Fruit fly (Drosophila melanogaster): ENCODE measurements around the gene CG43317.

CG43317 gene

DNA sequence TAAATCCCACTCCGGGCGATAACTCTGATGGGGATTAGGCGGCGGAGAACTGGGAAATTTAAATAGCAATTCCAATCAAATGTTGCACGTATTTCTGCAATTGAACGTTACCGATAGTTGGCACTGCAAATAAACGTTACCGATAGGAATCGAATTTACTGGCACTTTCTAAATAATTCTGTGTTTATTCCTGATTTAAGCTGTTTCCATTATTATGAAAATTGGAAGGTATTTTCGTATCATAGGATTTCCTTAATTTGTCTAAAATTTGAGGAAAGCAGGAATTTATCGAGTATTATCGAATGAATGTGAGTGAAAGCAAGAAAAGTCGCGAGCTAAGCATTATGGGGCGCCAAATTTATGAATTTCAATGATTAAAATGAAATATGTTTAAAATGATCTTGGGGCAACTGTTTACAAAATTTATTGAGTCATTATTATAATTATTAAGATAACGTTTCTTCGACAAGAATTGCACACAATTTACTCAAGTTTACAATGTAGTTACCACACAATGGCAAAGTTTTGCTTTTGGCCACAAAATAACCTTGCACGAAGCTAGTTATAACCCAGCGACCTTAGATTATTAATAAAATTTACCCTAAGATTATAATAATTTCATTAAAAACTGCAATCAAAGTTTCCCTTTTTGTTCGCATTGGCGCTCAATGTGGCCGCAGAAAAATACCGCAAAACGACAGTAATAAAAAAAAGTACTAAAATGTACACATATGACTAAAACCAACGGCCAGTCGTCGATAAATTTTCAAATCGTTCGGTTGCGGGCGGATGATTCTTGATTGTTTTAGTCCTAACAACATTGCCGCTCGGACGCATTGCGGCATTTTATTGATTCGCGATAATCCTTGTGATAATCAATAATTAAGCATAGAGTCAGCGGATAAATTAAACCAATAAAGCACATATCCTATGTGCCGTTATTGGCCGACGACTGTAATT, 30.4 kb downstream of the CG43317 start, which contains the start of gene alpha-Man-IIb (continued):
- peak; percentile 19 for TF ChIP-seq esn (GFP tag; optimal IDR thresholded peaks at IDR 0.05)
- TF ChIP-seq CG16779 (tag; optimal IDR thresholded peaks at IDR 0.05): no peak
- TF ChIP-seq CG3919 (GFP tag; optimal IDR thresholded peaks at IDR 0.05): peak; percentile 7
- TF ChIP-seq achi (GFP tag; optimal IDR thresholded peaks at IDR 0.05): no peak
- no peak for TF ChIP-seq acj6 (GFP tag; optimal IDR thresholded peaks at IDR 0.05)
- TF ChIP-seq CG31627 (GFP tag; optimal IDR thresholded peaks at IDR 0.05): peak; percentile 22
- no peak for TF ChIP-seq Smox (GFP tag; optimal IDR thresholded peaks at IDR 0.05)
- no peak for TF ChIP-seq Lpt (GFP tag; optimal IDR thresholded peaks at IDR 0.05)
- no peak for TF ChIP-seq CG11762 (GFP tag; optimal IDR thresholded peaks at IDR 0.05; ENCODE audit: insufficient read depth)
- TF ChIP-seq svp (GFP tag): peak; percentile 70
- no peak for TF ChIP-seq net (GFP tag; optimal IDR thresholded peaks at IDR 0.05)
- peak in 1 of 2 experiments; percentile 23 for TF ChIP-seq ss (GFP tag; optimal IDR thresholded peaks at IDR 0.05)
- TF ChIP-seq CG1621 (tag; optimal IDR thresholded peaks at IDR 0.05): peak; percentile 26
- TF ChIP-seq Sox15 (GFP tag; optimal IDR thresholded peaks at IDR 0.05): no peak
- TF ChIP-seq CG10669 (GFP tag; optimal IDR thresholded peaks at IDR 0.05): no peak
- TF ChIP-seq CG8119 (GFP tag; IDR thresholded peaks at IDR 0.05): no peak
- TF ChIP-seq eg (GFP tag; IDR thresholded peaks at IDR 0.05): no peak
- peak; percentile 13 for TF ChIP-seq Eip75B (GFP tag; optimal IDR thresholded peaks at IDR 0.05)
- TF ChIP-seq salr (GFP tag; optimal IDR thresholded peaks at IDR 0.05): no peak
- peak; percentile 34 for TF ChIP-seq Sox14 (GFP tag; optimal IDR thresholded peaks at IDR 0.05)
- no peak for TF ChIP-seq Met (GFP tag; optimal IDR thresholded peaks at IDR 0.05)
- peak; percentile 69 for TF ChIP-seq dsx (GFP tag; optimal IDR thresholded peaks at IDR 0.05; ENCODE audit: poor library complexity, severe bottlenecking)
- TF ChIP-seq CG6808 (GFP tag; optimal IDR thresholded peaks at IDR 0.05): no peak
- TF ChIP-seq CG8632 (GFP tag; optimal IDR thresholded peaks at IDR 0.05): no peak
- no peak for TF ChIP-seq CG10631 (GFP tag; optimal IDR thresholded peaks at IDR 0.05)
- no peak for TF ChIP-seq spab (GFP tag; optimal IDR thresholded peaks at IDR 0.05)
- peak; percentile 30; the same call in 1 of the 3 replicates for TF ChIP-seq CG6163 (GFP tag; IDR thresholded peaks at IDR 0.05)
- TF ChIP-seq Sox102F (GFP tag; optimal IDR thresholded peaks at IDR 0.05): no peak

DNA sequence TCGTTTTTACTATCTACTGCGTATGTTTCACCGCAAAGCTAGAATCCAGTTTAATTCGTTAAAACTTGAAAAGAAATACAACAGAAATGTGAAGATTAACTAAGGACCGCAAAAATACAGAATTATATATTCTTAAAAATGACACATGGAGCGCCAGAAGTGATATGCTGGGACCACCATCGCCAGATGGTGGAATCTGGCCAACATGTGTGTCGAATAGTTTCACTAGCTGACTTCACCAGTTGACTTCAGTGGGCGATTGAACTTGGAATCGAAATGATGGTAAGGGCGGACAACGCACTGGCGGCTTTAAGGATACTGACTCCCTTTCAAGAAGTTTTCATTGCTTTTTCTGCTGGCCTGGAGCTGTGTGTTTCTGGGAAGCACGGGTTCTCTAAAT, 32.2 kb downstream of the CG43317 start, which contains the start of gene CG9593:
CG9593 (plus strand) TSS at position 270 of the 400 bp plus-strand sequence.
- TF ChIP-seq CG32006 (GFP tag; optimal IDR thresholded peaks at IDR 0.05): no peak
- peak; percentile 10 for TF ChIP-seq Eip78C (GFP tag)

DNA sequence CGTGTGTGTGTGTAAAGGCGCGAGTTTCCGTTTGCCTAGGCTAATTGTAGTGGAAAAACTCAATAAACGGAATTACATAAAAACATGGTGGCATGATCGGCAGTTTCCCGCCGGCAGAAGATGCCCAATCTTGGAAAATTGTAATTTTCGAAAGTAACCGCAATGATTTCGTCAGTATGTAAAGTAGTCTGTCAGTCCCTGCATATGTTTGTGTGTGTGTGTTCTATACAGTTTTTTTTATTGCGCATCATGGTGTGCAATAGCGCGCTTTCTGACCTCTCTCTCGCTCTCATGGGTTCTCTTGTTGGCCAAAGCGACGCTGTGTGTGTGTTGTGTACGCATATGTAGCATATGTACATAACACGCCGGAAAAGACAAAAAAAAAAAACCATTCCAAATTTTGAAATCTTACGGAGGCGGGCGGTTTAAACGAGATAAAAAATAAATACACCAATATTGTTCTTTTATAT, 39.9 kb downstream of the CG43317 start:
- TF ChIP-seq Eip78C (GFP tag) (peak; percentile 73), Hr38 (GFP tag; optimal IDR thresholded peaks at IDR 0.05) (no peak), CG11762 (GFP tag; optimal IDR thresholded peaks at IDR 0.05; ENCODE audit: insufficient read depth) (no peak), ss (GFP tag; optimal IDR thresholded peaks at IDR 0.05) (peak in 1 of 2 experiments; percentile 68), Ets21C (GFP tag; optimal IDR thresholded peaks at IDR 0.05) (no peak), spab (GFP tag; optimal IDR thresholded peaks at IDR 0.05) (no peak), acj6 (GFP tag; optimal IDR thresholded peaks at IDR 0.05) (peak; percentile 9), Blimp-1 (GFP tag; optimal IDR thresholded peaks at IDR 0.05) (no peak), CG11902 (GFP tag; optimal IDR thresholded peaks at IDR 0.05) (no peak), Smox (GFP tag; optimal IDR thresholded peaks at IDR 0.05) (no peak), CG8632 (GFP tag; optimal IDR thresholded peaks at IDR 0.05) (no peak), OdsH (GFP tag; optimal IDR thresholded peaks at IDR 0.05) (no peak), dac (GFP tag; optimal IDR thresholded peaks at IDR 0.05) (no peak), CG6163 (GFP tag; IDR thresholded peaks at IDR 0.05) (peak; percentile 51; the same call in 1 of the 3 replicates), Gug (GFP tag; IDR thresholded peaks at IDR 0.05) (no peak), Sox14 (GFP tag; optimal IDR thresholded peaks at IDR 0.05) (peak; percentile 40), achi (GFP tag; optimal IDR thresholded peaks at IDR 0.05) (peak; percentile 35), cyc (GFP tag; optimal IDR thresholded peaks at IDR 0.05) (no peak), Eip75B (GFP tag; optimal IDR thresholded peaks at IDR 0.05) (no peak), CG6808 (GFP tag; optimal IDR thresholded peaks at IDR 0.05) (peak; percentile 33), CG8319 (GFP tag; optimal IDR thresholded peaks at IDR 0.05) (no peak), Hr4 (GFP tag; optimal IDR thresholded peaks at IDR 0.05) (no peak), CG9139 (GFP tag; optimal IDR thresholded peaks at IDR 0.05) (no peak), CG10631 (GFP tag; optimal IDR thresholded peaks at IDR 0.05) (no peak), fkh (GFP tag; optimal IDR thresholded peaks at IDR 0.05) (peak; percentile 95), CG6276 (GFP tag; optimal IDR thresholded peaks at IDR 0.05) (no peak), svp (GFP tag) (no peak), dsx (GFP tag; optimal IDR thresholded peaks at IDR 0.05; ENCODE audit: poor library complexity, severe bottlenecking) (no peak), CG15336 (GFP tag; IDR thresholded peaks at IDR 0.05) (peak; percentile 35; the same call in 1 of the 2 replicates)

All from whole organism, prepupa.